Fruit fly (Drosophila melanogaster) whole organism, embryonic: ENCODE results near the gene hll.

Source experiments
- CG11247 ChIP-seq: fragments of 200-800 bp; sonication (Bioruptor generic); IDR thresholded peaks from 2 replicates; pipeline ENCODE4 v1.3.6; 2022; ENCODE audit warnings: missing biosample characterization, missing genetic modification characterization
- CG11504 ChIP-seq: fragments of 200-800 bp; sonication (Bioruptor generic); optimal IDR thresholded peaks from 3 replicates; lab custom pipeline; 2019; ENCODE audit warnings: missing biosample characterization, mild to moderate bottlenecking, missing genetic modification characterization, moderate library complexity
- CG14667 ChIP-seq: fragments of 200-800 bp; sonication (Bioruptor generic); IDR thresholded peaks from 2 replicates; pipeline ENCODE4 v1.3.6; 2022; ENCODE audit warnings: missing biosample characterization, missing genetic modification characterization
- CG15269 ChIP-seq: fragments of 200-800 bp; sonication (Bioruptor generic); optimal IDR thresholded peaks from 2 replicates; lab custom pipeline; 2018; ENCODE audit warnings: missing biosample characterization, mild to moderate bottlenecking, missing genetic modification characterization, moderate library complexity
- CG15479 ChIP-seq: fragments of 200-800 bp; sonication (Bioruptor generic); optimal IDR thresholded peaks from 3 replicates; lab custom pipeline; 2019; ENCODE audit warnings: missing biosample characterization, mild to moderate bottlenecking, missing genetic modification characterization, moderate library complexity
- CG17359 ChIP-seq: fragments of 200-800 bp; sonication (Bioruptor generic); optimal IDR thresholded peaks from 3 replicates; lab custom pipeline; 2018; ENCODE audit warnings: missing biosample characterization, mild to moderate bottlenecking, missing genetic modification characterization, moderate library complexity
- CG17361 ChIP-seq: fragments of 200-800 bp; sonication (Bioruptor generic); IDR thresholded peaks from 3 replicates; pipeline ENCODE4 v1.3.6; 2022; ENCODE audit warnings: missing biosample characterization, missing genetic modification characterization
- CG17385 ChIP-seq: fragments of 200-800 bp; sonication (Bioruptor generic); optimal IDR thresholded peaks from 3 replicates; lab custom pipeline; 2018; ENCODE audit warnings: missing biosample characterization, mild to moderate bottlenecking, missing genetic modification characterization
- CG18262 ChIP-seq: fragments of 200-800 bp; optimal IDR thresholded peaks from 3 replicates; lab custom pipeline; 2019; ENCODE audit warnings: missing biosample characterization, mild to moderate bottlenecking, missing genetic modification characterization, moderate library complexity
- CG18476 ChIP-seq: fragments of 200-800 bp; sonication (Bioruptor generic); optimal IDR thresholded peaks from 2 replicates; lab custom pipeline; 2016; ENCODE audit warnings: missing biosample characterization, mild to moderate bottlenecking, missing genetic modification characterization
- CG2678 ChIP-seq: fragments of 200-800 bp; sonication (Bioruptor generic); optimal IDR thresholded peaks from 3 replicates; lab custom pipeline; 2019; ENCODE audit warnings: missing biosample characterization, mild to moderate bottlenecking, missing genetic modification characterization, moderate library complexity
- CG33213 ChIP-seq: fragments of 200-800 bp; sonication (Bioruptor generic); optimal IDR thresholded peaks from 3 replicates; lab custom pipeline; 2016; ENCODE audit warnings: missing biosample characterization, missing genetic modification characterization
- CG4424 ChIP-seq: fragments of 200-800 bp; sonication (Bioruptor generic); optimal IDR thresholded peaks from 3 replicates; lab custom pipeline; 2016; ENCODE audit warnings: missing biosample characterization, missing genetic modification characterization
- CG4617 ChIP-seq: fragments of 200-800 bp; sonication (Bioruptor generic); optimal IDR thresholded peaks from 3 replicates; lab custom pipeline; 2016; ENCODE audit warnings: missing biosample characterization, missing genetic modification characterization, borderline replicate concordance
- CG6689 ChIP-seq: fragments of 200-800 bp; sonication (Bioruptor generic); IDR thresholded peaks from 2 replicates; pipeline ENCODE4 v1.3.6; 2022; ENCODE audit warnings: missing biosample characterization, missing genetic modification characterization
- CG7786 ChIP-seq: fragments of 200-800 bp; sonication (Bioruptor generic); optimal IDR thresholded peaks from 2 replicates; lab custom pipeline; 2016; ENCODE audit warnings: missing biosample characterization, missing genetic modification characterization
- CG7928 ChIP-seq: fragments of 200-800 bp; sonication (Bioruptor generic); optimal IDR thresholded peaks from 2 replicates; lab custom pipeline; 2017; ENCODE audit warnings: missing biosample characterization, mild to moderate bottlenecking, missing genetic modification characterization
- CG8281 ChIP-seq: fragments of 200-800 bp; sonication (Bioruptor generic); optimal IDR thresholded peaks from 2 replicates; lab custom pipeline; 2018; ENCODE audit warnings: missing biosample characterization, mild to moderate bottlenecking, missing genetic modification characterization, moderate library complexity
- CG8359 ChIP-seq: fragments of 200-800 bp; sonication (Bioruptor generic); optimal IDR thresholded peaks from 2 replicates; lab custom pipeline; 2017; ENCODE audit warnings: missing biosample characterization, mild to moderate bottlenecking, missing genetic modification characterization, borderline replicate concordance
- D19A ChIP-seq: fragments of 200-800 bp; optimal IDR thresholded peaks from 3 replicates; lab custom pipeline; 2019; ENCODE audit warnings: missing biosample characterization, mild to moderate bottlenecking, missing genetic modification characterization, moderate library complexity
- D19B ChIP-seq: fragments of 200-800 bp; sonication (Bioruptor generic); optimal IDR thresholded peaks from 2 replicates; lab custom pipeline; 2017; ENCODE audit warnings: missing biosample characterization, mild to moderate bottlenecking, missing genetic modification characterization
- Deaf1 ChIP-seq: fragments of 200-800 bp; optimal IDR thresholded peaks from 3 replicates; lab custom pipeline; 2019; ENCODE audit warnings: missing biosample characterization, mild to moderate bottlenecking, missing genetic modification characterization, moderate library complexity
- E2f1 ChIP-seq: fragments of 200-800 bp; sonication (Bioruptor generic); IDR thresholded peaks from 2 replicates; pipeline ENCODE4 v1.3.6; 2022; ENCODE audit warnings: missing biosample characterization, missing genetic modification characterization
- H2.0 ChIP-seq: fragments of 200-800 bp; sonication (Bioruptor generic); IDR thresholded peaks from 2 replicates; pipeline ENCODE4 v1.3.6; 2022; ENCODE audit warnings: missing biosample characterization, missing genetic modification characterization
- Hsf ChIP-seq: fragments of 200-800 bp; sonication (Bioruptor generic); optimal IDR thresholded peaks from 3 replicates; lab custom pipeline; 2016; ENCODE audit warnings: missing biosample characterization, missing genetic modification characterization
- Mad ChIP-seq: fragments of 200-800 bp; sonication (Bioruptor generic); optimal IDR thresholded peaks from 2 replicates; lab custom pipeline; 2016; ENCODE audit warnings: missing biosample characterization, missing genetic modification characterization
- Nf-YB ChIP-seq: fragments of 200-800 bp; sonication (Bioruptor generic); optimal IDR thresholded peaks from 3 replicates; lab custom pipeline; 2019; ENCODE audit warnings: missing biosample characterization, mild to moderate bottlenecking, missing genetic modification characterization, moderate library complexity
- NfI ChIP-seq: fragments of 200-800 bp; sonication (Bioruptor generic); optimal IDR thresholded peaks from 3 replicates; lab custom pipeline; 2018; ENCODE audit warnings: missing biosample characterization, mild to moderate bottlenecking, missing genetic modification characterization, moderate library complexity
- Optix ChIP-seq: fragments of 200-800 bp; sonication (Bioruptor generic); IDR thresholded peaks from 3 replicates; pipeline ENCODE4 v1.3.6; 2022; ENCODE audit warnings: missing biosample characterization, missing genetic modification characterization
- Sry-β ChIP-seq: fragments of 200-800 bp; sonication (Bioruptor generic); optimal IDR thresholded peaks from 2 replicates; lab custom pipeline; 2018; ENCODE audit warnings: missing biosample characterization, mild to moderate bottlenecking, missing genetic modification characterization, moderate library complexity
- Trl ChIP-seq, 3 experiments: fragments of >200 bp in 2 of 3; fragments of 200-800 bp in 1 of 3; sonication (Bioruptor generic) in 1 of 3; optimal IDR thresholded peaks; 2 replicates in 1 of 3; 3 replicates in 2 of 3; lab custom pipeline; 2016 to 2017; ENCODE audit warnings: missing biosample characterization in 1 of 3, missing genetic modification characterization in 1 of 3
- bcd ChIP-seq: fragments of 200-800 bp; sonication (Bioruptor generic); optimal IDR thresholded peaks from 2 replicates; lab custom pipeline; 2017; ENCODE audit warnings: missing biosample characterization, mild to moderate bottlenecking, missing genetic modification characterization
- bsh ChIP-seq, 2 experiments: fragments of 200-800 bp; sonication (Bioruptor generic); optimal IDR thresholded peaks; 2 replicates each; lab custom pipeline; 2017 to 2018; ENCODE audit warnings: mild to moderate bottlenecking in 2 of 2, missing biosample characterization in 2 of 2, missing genetic modification characterization in 2 of 2, moderate library complexity in 1 of 2
- cg ChIP-seq: fragments of 200-800 bp; sonication (Bioruptor generic); optimal IDR thresholded peaks from 3 replicates; lab custom pipeline; 2019; ENCODE audit warnings: missing biosample characterization, mild to moderate bottlenecking, missing genetic modification characterization, moderate library complexity
- chinmo ChIP-seq: fragments of 200-800 bp; sonication (Bioruptor generic); IDR thresholded peaks from 4 replicates; pipeline ENCODE4 v1.3.6; 2022; ENCODE audit warnings: missing biosample characterization, missing genetic modification characterization; ENCODE audit not compliant: partially characterized antibody
- chm ChIP-seq: fragments of 200-800 bp; sonication (Bioruptor generic); IDR thresholded peaks from 2 replicates; pipeline ENCODE4 v1.3.6; 2022; ENCODE audit warnings: missing biosample characterization, missing genetic modification characterization
- dmrt99B ChIP-seq: fragments of 200-800 bp; sonication (Bioruptor generic); optimal IDR thresholded peaks from 2 replicates; lab custom pipeline; 2018; ENCODE audit warnings: missing biosample characterization, mild to moderate bottlenecking, missing genetic modification characterization, moderate library complexity
- exex ChIP-seq: fragments of 200-800 bp; sonication (Bioruptor generic); optimal IDR thresholded peaks from 4 replicates; lab custom pipeline; 2018; ENCODE audit warnings: missing biosample characterization, mild to moderate bottlenecking, missing genetic modification characterization, moderate library complexity
- fd96Cb ChIP-seq: fragments of 200-800 bp; sonication (Bioruptor generic); optimal IDR thresholded peaks from 2 replicates; lab custom pipeline; 2018; ENCODE audit warnings: missing biosample characterization, mild to moderate bottlenecking, missing genetic modification characterization, moderate library complexity
- ftz-f1 ChIP-seq: fragments of 200-800 bp; sonication (Bioruptor generic); optimal IDR thresholded peaks from 2 replicates; lab custom pipeline; 2016; ENCODE audit warnings: missing biosample characterization, missing genetic modification characterization
- gcm ChIP-seq: fragments of 200-800 bp; sonication (Bioruptor generic); optimal IDR thresholded peaks from 2 replicates; lab custom pipeline; 2019; ENCODE audit warnings: missing biosample characterization, mild to moderate bottlenecking, missing genetic modification characterization, moderate library complexity
- grau ChIP-seq: fragments of 200-800 bp; optimal IDR thresholded peaks from 3 replicates; lab custom pipeline; 2019; ENCODE audit warnings: missing biosample characterization, mild to moderate bottlenecking, missing genetic modification characterization, moderate library complexity
- h ChIP-seq: fragments of >200 bp; optimal IDR thresholded peaks from 2 replicates; lab custom pipeline; 2017
- jing ChIP-seq: fragments of 200-800 bp; sonication (Bioruptor generic); optimal IDR thresholded peaks from 2 replicates; lab custom pipeline; 2018; ENCODE audit warnings: missing biosample characterization, mild to moderate bottlenecking, missing genetic modification characterization
- lmd ChIP-seq: fragments of 200-800 bp; sonication (Bioruptor generic); IDR thresholded peaks from 2 replicates; pipeline ENCODE4 v1.3.6; 2022; ENCODE audit warnings: missing biosample characterization, missing genetic modification characterization
- luna ChIP-seq: fragments of 200-800 bp; sonication (Bioruptor generic); optimal IDR thresholded peaks from 2 replicates; lab custom pipeline; 2016; ENCODE audit warnings: missing biosample characterization, missing genetic modification characterization
- onecut ChIP-seq: fragments of 200-800 bp; sonication (Bioruptor generic); IDR thresholded peaks from 2 replicates; pipeline ENCODE4 v1.3.6; 2022; ENCODE audit warnings: missing biosample characterization, missing genetic modification characterization
- ranshi ChIP-seq: fragments of 200-800 bp; sonication (Bioruptor generic); IDR thresholded peaks from 2 replicates; pipeline ENCODE4 v1.3.6; 2022; ENCODE audit warnings: missing biosample characterization, missing genetic modification characterization
- sisA ChIP-seq: fragments of 200-800 bp; sonication (Bioruptor generic); IDR thresholded peaks from 2 replicates; pipeline ENCODE4 v1.3.6; 2022; ENCODE audit warnings: missing biosample characterization, missing genetic modification characterization
- tin ChIP-seq: fragments of 200-800 bp; sonication (Bioruptor generic); optimal IDR thresholded peaks from 3 replicates; lab custom pipeline; 2016; ENCODE audit warnings: missing biosample characterization, missing genetic modification characterization
- unc-4 ChIP-seq: fragments of 200-800 bp; sonication (Bioruptor generic); IDR thresholded peaks from 2 replicates; pipeline ENCODE4 v1.3.6; 2022; ENCODE audit warnings: missing biosample characterization, missing genetic modification characterization; ENCODE audit not compliant: partially characterized antibody

hll gene

dm6 chr2L:14024746-14025105, 2.1 kb upstream of the hll start (continued):
- TF ChIP-seq CG7786 (GFP tag; lab: Kevin White, UChicago) (peak; percentile 39), CG33213 (GFP tag; lab: Kevin White, UChicago) (no peak), fd96Cb (peak; percentile 58), CG8359 (no peak), CG17361 (GFP tag; lab: Robert Waterston, UW) (peak; percentile 48; the same call in 1 of the 3 replicates), Hsf (GFP tag; lab: Kevin White, UChicago) (peak; percentile 44), D19A (peak; percentile 99), CG17385 (GFP tag; lab: Kevin White, UChicago) (peak; percentile 51), CG17359 (tag; lab: Kevin White, UChicago) (peak; percentile 32), ftz-f1 (GFP tag; lab: Kevin White, UChicago) (no peak), CG18476 (GFP tag; lab: Kevin White, UChicago) (no peak), Nf-YB (no peak), tin (GFP tag; lab: Kevin White, UChicago) (peak; percentile 3), NfI (GFP tag; lab: Kevin White, UChicago) (peak; percentile 30), CG14667 (GFP tag; lab: Robert Waterston, UW) (peak; percentile 33; the same call in 1 of the 2 replicates), E2f1 (GFP tag; lab: Robert Waterston, UW) (no peak), sisA (GFP tag; lab: Robert Waterston, UW) (peak; percentile 50), h (no peak), bcd (peak; percentile 28), CG11247 (GFP tag; lab: Robert Waterston, UW) (no peak), CG2678 (tag; lab: Kevin White, UChicago) (peak; percentile 51), grau (tag; lab: Kevin White, UChicago) (peak; percentile 71), unc-4 (GFP tag; lab: Robert Waterston, UW) (no peak), CG4424 (peak; percentile 27), Mad (GFP tag; lab: Kevin White, UChicago) (no peak), Trl (optimal IDR thresholded peaks at IDR 0.05; lab: Kevin White, UChicago) (no peak), Trl (GFP tag; optimal IDR thresholded peaks at IDR 0.05; lab: Kevin White, UChicago) (no peak), gcm (GFP tag; lab: Kevin White, UChicago) (no peak), CG4617 (GFP tag; lab: Kevin White, UChicago) (no peak), CG8281 (tag; lab: Kevin White, UChicago) (no peak), CG18262 (peak; percentile 57), H2.0 (GFP tag; lab: Robert Waterston, UW) (no peak), Sry-β (GFP tag; lab: Kevin White, UChicago) (no peak), Deaf1 (tag; lab: Kevin White, UChicago) (no peak), ranshi (GFP tag; lab: Robert Waterston, UW) (peak; percentile 20; the same call in 1 of the 2 replicates), chm (GFP tag; lab: Robert Waterston, UW) (no peak), D19B (GFP tag; lab: Kevin White, UChicago) (peak; percentile 37), CG7928 (GFP tag; lab: Kevin White, UChicago) (no peak), luna (no peak), jing (peak; percentile 34), CG6689 (peak; percentile 20; the same call in 1 of the 2 replicates), CG15269 (tag; lab: Kevin White, UChicago) (peak; percentile 65), cg (GFP tag; lab: Kevin White, UChicago) (no peak), chinmo (GFP tag; lab: Robert Waterston, UW) (no peak), lmd (GFP tag; lab: Robert Waterston, UW) (peak; percentile 40), Optix (GFP tag; lab: Robert Waterston, UW) (no peak), exex (tag; lab: Kevin White, UChicago) (no peak), dmrt99B (peak; percentile 65), onecut (GFP tag; lab: Robert Waterston, UW) (no peak), CG15479 (GFP tag; lab: Kevin White, UChicago) (no peak), CG11504 (tag; lab: Kevin White, UChicago) (peak; percentile 75), bsh (GFP tag; optimal IDR thresholded peaks at IDR 0.05; lab: Kevin White, UChicago) (peak in 1 of 2 experiments; percentile 47)
